Worm (Caenorhabditis elegans): Measurements from ENCODE around the gene abu-13.

- TF ChIP-seq nhr-12 (tag; optimal IDR thresholded peaks at IDR 0.05) (no peak), jun-1 (tag; optimal IDR thresholded peaks at IDR 0.05) (no peak), lin-13 (GFP tag; optimal IDR thresholded peaks at IDR 0.05) (no peak), ceh-63 (GFP tag; optimal IDR thresholded peaks at IDR 0.05) (no peak), hlh-4 (tag; optimal IDR thresholded peaks at IDR 0.05) (no peak), nhr-19 (GFP tag; conservative IDR thresholded peaks at IDR 0.05) (no peak), nhr-28 (tag; optimal IDR thresholded peaks at IDR 0.05) (no peak), egl-27 (tag; optimal IDR thresholded peaks at IDR 0.05) (no peak), nhr-76 (tag; optimal IDR thresholded peaks at IDR 0.05) (no peak), snpc-4 (tag; optimal IDR thresholded peaks at IDR 0.05) (no peak)
Measured at ce11 chrIII:6953978-6954377, 8.3 kb upstream of the abu-13 start.

Data from whole organism, L1 larva.